Worm (Caenorhabditis elegans) whole organism, L1 larva: ENCODE results near the gene C07G1.6.

Source experiments
- aly-2 ChIP-seq: fragments of 150-350 bp; optimal IDR thresholded peaks from 2 replicates; lab custom pipeline; 2014; ENCODE audit warnings: missing biosample characterization, missing genetic modification characterization
- ama-1 ChIP-seq: fragments of 150-350 bp; optimal IDR thresholded peaks from 2 replicates; lab custom pipeline; 2014
- blmp-1 ChIP-seq: fragments of 150-350 bp; optimal IDR thresholded peaks from 2 replicates; lab custom pipeline; 2014; ENCODE audit warnings: missing biosample characterization, missing genetic modification characterization
- dpl-1 ChIP-seq, 3 experiments: fragments of 150-350 bp in 2 of 3; sonication (generic microtip) in 1 of 3; optimal IDR thresholded peaks; 2 replicates each; lab custom pipeline; 2014 to 2017; ENCODE audit warnings: missing biosample characterization in 3 of 3, missing genetic modification characterization in 3 of 3, missing genetic modification reagents in 3 of 3
- efl-3 ChIP-seq: fragments of 200-800 bp; sonication (Bioruptor generic); optimal IDR thresholded peaks from 2 replicates; lab custom pipeline; 2018; ENCODE audit warnings: mild to moderate bottlenecking, missing genetic modification characterization, missing compliant biosample characterization
- lin-39 ChIP-seq: fragments of 150-350 bp; optimal IDR thresholded peaks from 2 replicates; lab custom pipeline; 2014; ENCODE audit warnings: missing biosample characterization, missing genetic modification reagents, missing genetic modification characterization
- lsy-2 ChIP-seq, 2 experiments: fragments of 150-350 bp; optimal IDR thresholded peaks; 2 replicates each; lab custom pipeline; 2014; ENCODE audit warnings: missing biosample characterization in 2 of 2, missing genetic modification characterization in 2 of 2
- pqm-1 ChIP-seq: sonication (generic microtip); optimal IDR thresholded peaks from 3 replicates; lab custom pipeline; 2017; ENCODE audit warnings: missing biosample characterization, missing genetic modification characterization
- unc-30 ChIP-seq: sonication (generic microtip); optimal IDR thresholded peaks from 2 replicates; lab custom pipeline; 2017; ENCODE audit warnings: missing biosample characterization, missing genetic modification characterization
- zag-1 ChIP-seq: fragments of 150-350 bp; optimal IDR thresholded peaks from 2 replicates; lab custom pipeline; 2014; ENCODE audit warnings: missing biosample characterization, missing genetic modification characterization
- zip-4 ChIP-seq: fragments of 200-800 bp; sonication (Bioruptor generic); optimal IDR thresholded peaks from 2 replicates; lab custom pipeline; 2018; ENCODE audit warnings: mild to moderate bottlenecking, missing genetic modification characterization, moderate library complexity, missing compliant biosample characterization

- TF ChIP-seq zip-4 (GFP tag; lab: Kevin White, UChicago) (no peak), aly-2 (no peak), unc-30 (no peak), efl-3 (GFP tag; lab: Kevin White, UChicago) (no peak), blmp-1 (tag; lab: Kevin White, UChicago) (no peak), lin-39 (tag; lab: Kevin White, UChicago) (no peak), dpl-1 (GFP tag; optimal IDR thresholded peaks at IDR 0.05; lab: Kevin White, UChicago) (no peak), lsy-2 (tag; optimal IDR thresholded peaks at IDR 0.05; lab: Kevin White, UChicago) (no peak), ama-1 (no peak), zag-1 (no peak), pqm-1 (tag; lab: Kevin White, UChicago) (no peak)
Observed at ce11 chrIV:8211747-8212146, 1.5 kb upstream of the C07G1.6 start, which contains the start of gene C07G1.7.
